Worm (Caenorhabditis elegans) whole organism, L1 larva: ENCODE results near the gene Y75B12B.10.
A peak's percentile ranks its signal among the peaks of the same experiment; 100 is the strongest.

Source experiments
- ceh-63 ChIP-seq: fragments of 200-800 bp; sonication (Bioruptor generic); optimal IDR thresholded peaks from 2 replicates; lab custom pipeline; 2018; ENCODE audit warnings: mild to moderate bottlenecking, missing genetic modification characterization, missing compliant biosample characterization
- elt-2 ChIP-seq: sonication (generic microtip); optimal IDR thresholded peaks from 2 replicates; lab custom pipeline; 2016; ENCODE audit warnings: missing genetic modification characterization, mild to moderate bottlenecking, inconsistent platforms, missing compliant biosample characterization, missing genetic modification reagents
- fos-1 ChIP-seq: fragments of 150-350 bp; optimal IDR thresholded peaks from 2 replicates; lab custom pipeline; 2014; ENCODE audit warnings: missing biosample characterization, missing genetic modification characterization
- lin-39 ChIP-seq: fragments of 150-350 bp; optimal IDR thresholded peaks from 2 replicates; lab custom pipeline; 2014; ENCODE audit warnings: missing biosample characterization, missing genetic modification reagents, missing genetic modification characterization
- lsy-2 ChIP-seq, 2 experiments: fragments of 150-350 bp; optimal IDR thresholded peaks; 2 replicates each; lab custom pipeline; 2014; ENCODE audit warnings: missing biosample characterization in 2 of 2, missing genetic modification characterization in 2 of 2
- mdl-1 ChIP-seq, 2 experiments: fragments of 150-350 bp; optimal IDR thresholded peaks; 2 replicates each; lab custom pipeline; 2014 to 2017; ENCODE audit warnings: missing biosample characterization in 2 of 2, missing genetic modification characterization in 2 of 2, inconsistent platforms in 1 of 2
- pax-3 ChIP-seq: fragments of 200-800 bp; sonication (Bioruptor generic); optimal IDR thresholded peaks from 2 replicates; lab custom pipeline; 2018; ENCODE audit warnings: mild to moderate bottlenecking, missing genetic modification characterization, moderate library complexity, missing compliant biosample characterization
- snpc-4 ChIP-seq: fragments of 150-350 bp; optimal IDR thresholded peaks from 2 replicates; lab custom pipeline; 2014; ENCODE audit warnings: missing biosample characterization, missing genetic modification characterization

- TF ChIP-seq fos-1 (tag; lab: Kevin White, UChicago) (peak; percentile 90), snpc-4 (peak; percentile 74), lin-39 (tag; lab: Kevin White, UChicago) (peak; percentile 86), mdl-1 (tag; optimal IDR thresholded peaks at IDR 0.05; lab: Kevin White, UChicago) (peak in 1 of 2 experiments; percentile 85), elt-2 (peak; percentile 37), ceh-63 (GFP tag; lab: Kevin White, UChicago) (no peak), pax-3 (tag; lab: Kevin White, UChicago) (peak; percentile 92), lsy-2 (tag; optimal IDR thresholded peaks at IDR 0.05; lab: Kevin White, UChicago) (peak; percentile 91 to 95)
Measured at ce11 chrV:15189567-15189966, 10.3 kb upstream of the Y75B12B.10 start, which contains the start of gene cyn-3.
